Worm (Caenorhabditis elegans) whole organism, L4 larva: ENCODE data around the gene zig-12.
"Not testable (repeated sequence)": the region's sequence is repeated elsewhere in the genome, so short reads cannot be mapped to it uniquely, and the experiment has no call there.

Experiments
- F10B5.3 ChIP-seq: sonication (generic microtip); optimal IDR thresholded peaks from 2 replicates; lab custom pipeline; 2016; ENCODE audit warnings: mild to moderate bottlenecking, missing genetic modification characterization, missing compliant biosample characterization
- F26F4.8 ChIP-seq: fragments of 200-800 bp; sonication (Bioruptor generic); conservative IDR thresholded peaks from 2 replicates; pipeline ENCODE4 v1.3.6; 2022; ENCODE audit warnings: missing genetic modification characterization, missing compliant biosample characterization
- F37D6.2 ChIP-seq: sonication (generic microtip); optimal IDR thresholded peaks from 2 replicates; lab custom pipeline; 2016; ENCODE audit warnings: mild to moderate bottlenecking, missing genetic modification characterization, missing compliant biosample characterization
- F44E2.7 ChIP-seq: fragments of 200-800 bp; sonication (Bioruptor generic); IDR thresholded peaks from 2 replicates; pipeline ENCODE4 v2.1.2; 2022; ENCODE audit warnings: missing genetic modification characterization, missing compliant biosample characterization
- T26A8.4 ChIP-seq: fragments of 200-800 bp; sonication (Bioruptor generic); IDR thresholded peaks from 2 replicates; pipeline ENCODE4 v1.3.6; 2022; ENCODE audit warnings: missing genetic modification characterization, missing compliant biosample characterization
- Y75B8A.6 ChIP-seq: fragments of 200-800 bp; sonication (Bioruptor generic); IDR thresholded peaks from 2 replicates; pipeline ENCODE4 v1.3.6; 2022; ENCODE audit warnings: missing genetic modification reagents, missing genetic modification characterization, missing compliant biosample characterization
- ZK337.2 ChIP-seq: fragments of 200-800 bp; sonication (Bioruptor generic); IDR thresholded peaks from 2 replicates; pipeline ENCODE4 v1.3.6; 2022; ENCODE audit warnings: missing genetic modification reagents, missing genetic modification characterization, missing compliant biosample characterization
- ZK546.5 ChIP-seq, 2 experiments: sonication (generic microtip); optimal IDR thresholded peaks; 2 replicates each; lab custom pipeline; 2017; ENCODE audit warnings: missing biosample characterization in 2 of 2, missing genetic modification characterization in 2 of 2
- aly-2 ChIP-seq: sonication (generic microtip); optimal IDR thresholded peaks from 2 replicates; lab custom pipeline; 2018; ENCODE audit warnings: missing biosample characterization, missing genetic modification characterization
- attf-4 ChIP-seq: sonication (generic microtip); optimal IDR thresholded peaks from 3 replicates; lab custom pipeline; 2017; ENCODE audit warnings: missing biosample characterization, missing genetic modification characterization
- ceh-20 ChIP-seq: fragments of 200-800 bp; sonication (Bioruptor generic); IDR thresholded peaks from 2 replicates; pipeline ENCODE4 v1.3.6; 2022; ENCODE audit warnings: missing genetic modification reagents, missing genetic modification characterization, missing compliant biosample characterization
- ceh-28 ChIP-seq: fragments of 150-350 bp; optimal IDR thresholded peaks from 2 replicates; lab custom pipeline; 2014; ENCODE audit warnings: missing biosample characterization, missing genetic modification reagents, missing genetic modification characterization
- ceh-32 ChIP-seq: sonication (generic microtip); optimal IDR thresholded peaks from 2 replicates; lab custom pipeline; 2016; ENCODE audit warnings: mild to moderate bottlenecking, missing genetic modification characterization, missing compliant biosample characterization; ENCODE audit not compliant: poor library complexity
- ceh-44 ChIP-seq: fragments of 200-800 bp; sonication (Bioruptor generic); IDR thresholded peaks from 2 replicates; pipeline ENCODE4 v1.3.6; 2022; ENCODE audit warnings: missing genetic modification reagents, missing genetic modification characterization, missing compliant biosample characterization
- ceh-82 ChIP-seq: sonication (generic microtip); optimal IDR thresholded peaks from 2 replicates; lab custom pipeline; 2017; ENCODE audit warnings: missing biosample characterization, missing genetic modification characterization
- ctbp-1 ChIP-seq: fragments of 200-800 bp; sonication (Bioruptor generic); IDR thresholded peaks from 2 replicates; pipeline ENCODE4 v1.3.6; 2022; ENCODE audit warnings: missing genetic modification reagents, missing genetic modification characterization, missing compliant biosample characterization
- daf-12 ChIP-seq: fragments of 150-350 bp; optimal IDR thresholded peaks from 2 replicates; lab custom pipeline; 2014; ENCODE audit warnings: missing biosample characterization, missing genetic modification reagents, missing genetic modification characterization
- daf-8 ChIP-seq: fragments of 200-800 bp; sonication (Bioruptor generic); IDR thresholded peaks from 2 replicates; pipeline ENCODE4 v1.3.6; 2022; ENCODE audit warnings: missing genetic modification characterization, missing compliant biosample characterization
- dmd-6 ChIP-seq: fragments of 200-800 bp; sonication (Bioruptor generic); IDR thresholded peaks from 2 replicates; pipeline ENCODE4 v1.3.6; 2022; ENCODE audit warnings: missing genetic modification reagents, missing genetic modification characterization, missing compliant biosample characterization
- dmd-8 ChIP-seq: fragments of 200-800 bp; sonication (Bioruptor generic); IDR thresholded peaks from 2 replicates; pipeline ENCODE4 v1.3.6; 2022; ENCODE audit warnings: missing genetic modification characterization, missing compliant biosample characterization
- dve-1 ChIP-seq: sonication (generic microtip); optimal IDR thresholded peaks from 2 replicates; lab custom pipeline; 2017; ENCODE audit warnings: antibody characterized with exemption, mild to moderate bottlenecking, missing genetic modification characterization, missing compliant biosample characterization; ENCODE audit not compliant: insufficient read depth
- egl-43 ChIP-seq: fragments of 200-800 bp; sonication (Bioruptor generic); IDR thresholded peaks from 2 replicates; pipeline ENCODE4 v1.3.6; 2022; ENCODE audit warnings: missing genetic modification reagents, missing genetic modification characterization, missing compliant biosample characterization
- gei-8 ChIP-seq: fragments of 200-800 bp; sonication (Bioruptor generic); optimal IDR thresholded peaks from 2 replicates; lab custom pipeline; 2018; ENCODE audit warnings: mild to moderate bottlenecking, missing genetic modification characterization, missing compliant biosample characterization
- hif-1 ChIP-seq, 2 experiments: sonication (generic microtip); optimal IDR thresholded peaks; 2 replicates each; lab custom pipeline; 2016 to 2017; ENCODE audit warnings: missing compliant biosample characterization in 2 of 2, missing genetic modification characterization in 2 of 2, missing genetic modification reagents in 2 of 2, missing genotype in 2 of 2, mild to moderate bottlenecking in 1 of 2
- jun-1 ChIP-seq: fragments of 150-350 bp; optimal IDR thresholded peaks from 2 replicates; lab custom pipeline; 2014; ENCODE audit warnings: missing biosample characterization, missing genetic modification reagents, missing genetic modification characterization
- lin-1 ChIP-seq: fragments of 200-800 bp; sonication (Bioruptor generic); IDR thresholded peaks from 2 replicates; pipeline ENCODE4 v1.3.6; 2022; ENCODE audit warnings: missing genetic modification reagents, missing genetic modification characterization, missing compliant biosample characterization
- lin-13 ChIP-seq: fragments of 150-350 bp; optimal IDR thresholded peaks from 2 replicates; lab custom pipeline; 2014; ENCODE audit warnings: missing biosample characterization, missing genetic modification reagents, missing genetic modification characterization
- lin-38 ChIP-seq: fragments of 200-800 bp; sonication (Bioruptor generic); IDR thresholded peaks from 2 replicates; pipeline ENCODE4 v1.3.6; 2022; ENCODE audit warnings: missing genetic modification reagents, missing genetic modification characterization, missing compliant biosample characterization
- lin-39 ChIP-seq: fragments of 150-350 bp; optimal IDR thresholded peaks from 2 replicates; lab custom pipeline; 2014; ENCODE audit warnings: missing biosample characterization, missing genetic modification reagents, missing genetic modification characterization
- mdl-1 ChIP-seq, 2 experiments: fragments of 150-350 bp in 1 of 2; sonication (generic microtip) in 1 of 2; optimal IDR thresholded peaks; 2 replicates each; lab custom pipeline; 2014 to 2017; ENCODE audit warnings: missing biosample characterization in 2 of 2, missing genetic modification characterization in 2 of 2
- mes-2 ChIP-seq: sonication (generic microtip); optimal IDR thresholded peaks from 2 replicates; lab custom pipeline; 2016; ENCODE audit warnings: missing genotype, mild to moderate bottlenecking, missing genetic modification characterization, missing compliant biosample characterization; ENCODE audit not compliant: poor library complexity, severe bottlenecking
- mxl-3 ChIP-seq: fragments of 200-800 bp; sonication (Bioruptor generic); optimal IDR thresholded peaks from 2 replicates; lab custom pipeline; 2018; ENCODE audit warnings: mild to moderate bottlenecking, missing genetic modification characterization, missing compliant biosample characterization
- nhr-102 ChIP-seq: sonication (generic microtip); optimal IDR thresholded peaks from 2 replicates; lab custom pipeline; 2016; ENCODE audit warnings: mild to moderate bottlenecking, missing genetic modification characterization, moderate library complexity, missing compliant biosample characterization
- nhr-25 ChIP-seq: sonication (generic microtip); optimal IDR thresholded peaks from 2 replicates; lab custom pipeline; 2017; ENCODE audit warnings: missing genetic modification characterization, mild to moderate bottlenecking, missing compliant biosample characterization, antibody characterized with exemption, moderate library complexity, borderline replicate concordance; ENCODE audit not compliant: insufficient read depth
- pha-4 ChIP-seq, 2 experiments: fragments of 150-350 bp in 1 of 2; fragments of 200-800 bp in 1 of 2; sonication (Bioruptor generic) in 1 of 2; IDR thresholded peaks in 1 of 2; optimal IDR thresholded peaks in 1 of 2; 2 replicates each; pipeline versions ENCODE4 v1.3.6 to Lab custom; 2014 to 2022; ENCODE audit warnings: missing genetic modification characterization in 2 of 2, missing genetic modification reagents in 2 of 2, missing biosample characterization in 1 of 2, missing compliant biosample characterization in 1 of 2
- php-3 ChIP-seq: fragments of 200-800 bp; sonication (Bioruptor generic); IDR thresholded peaks from 2 replicates; pipeline ENCODE4 v1.3.6; 2022; ENCODE audit warnings: missing genetic modification reagents, missing genetic modification characterization, missing compliant biosample characterization
- saeg-2 ChIP-seq: fragments of 200-800 bp; sonication (Bioruptor generic); IDR thresholded peaks from 2 replicates; pipeline ENCODE4 v1.3.6; 2022; ENCODE audit warnings: missing genetic modification reagents, missing genetic modification characterization, missing compliant biosample characterization
- sdz-12 ChIP-seq: fragments of 200-800 bp; sonication (Bioruptor generic); optimal IDR thresholded peaks from 2 replicates; lab custom pipeline; 2018; ENCODE audit warnings: mild to moderate bottlenecking, missing genetic modification characterization, missing compliant biosample characterization
- set-16 ChIP-seq: fragments of 200-800 bp; sonication (Bioruptor generic); IDR thresholded peaks from 2 replicates; pipeline ENCODE4 v1.3.6; 2022; ENCODE audit warnings: missing genetic modification reagents, missing genetic modification characterization, missing compliant biosample characterization
- skn-1 ChIP-seq: fragments of 150-350 bp; optimal IDR thresholded peaks from 2 replicates; lab custom pipeline; 2014; ENCODE audit warnings: missing biosample characterization, missing genetic modification characterization
- snpc-4 ChIP-seq: fragments of 150-350 bp; optimal IDR thresholded peaks from 2 replicates; lab custom pipeline; 2014; ENCODE audit warnings: missing biosample characterization, missing genetic modification characterization
- spr-3 ChIP-seq: fragments of 200-800 bp; sonication (Bioruptor generic); optimal IDR thresholded peaks from 2 replicates; lab custom pipeline; 2018; ENCODE audit warnings: mild to moderate bottlenecking, missing genetic modification characterization, missing compliant biosample characterization
- tra-1 ChIP-seq: fragments of 200-800 bp; sonication (Bioruptor generic); IDR thresholded peaks from 2 replicates; pipeline ENCODE4 v1.3.6; 2022; ENCODE audit warnings: missing genetic modification reagents, missing genetic modification characterization, missing compliant biosample characterization
- unc-130 ChIP-seq: sonication (generic microtip); optimal IDR thresholded peaks from 2 replicates; lab custom pipeline; 2016; ENCODE audit warnings: missing genetic modification reagents, missing genetic modification characterization, missing compliant biosample characterization
- vab-7 ChIP-seq: fragments of 200-800 bp; sonication (Bioruptor generic); IDR thresholded peaks from 2 replicates; pipeline ENCODE4 v1.3.6; 2022; ENCODE audit warnings: missing genetic modification reagents, missing genetic modification characterization, missing compliant biosample characterization
- zag-1 ChIP-seq: fragments of 150-350 bp; optimal IDR thresholded peaks from 2 replicates; lab custom pipeline; 2014; ENCODE audit warnings: missing biosample characterization, missing genetic modification characterization
- zfp-2 ChIP-seq: sonication (generic microtip); optimal IDR thresholded peaks from 2 replicates; lab custom pipeline; 2016; ENCODE audit warnings: mild to moderate bottlenecking, missing genetic modification characterization, missing compliant biosample characterization
- zip-2 ChIP-seq: fragments of 150-350 bp; optimal IDR thresholded peaks from 2 replicates; lab custom pipeline; 2014; ENCODE audit warnings: missing biosample characterization, missing genetic modification characterization

zig-12 gene

DNA sequence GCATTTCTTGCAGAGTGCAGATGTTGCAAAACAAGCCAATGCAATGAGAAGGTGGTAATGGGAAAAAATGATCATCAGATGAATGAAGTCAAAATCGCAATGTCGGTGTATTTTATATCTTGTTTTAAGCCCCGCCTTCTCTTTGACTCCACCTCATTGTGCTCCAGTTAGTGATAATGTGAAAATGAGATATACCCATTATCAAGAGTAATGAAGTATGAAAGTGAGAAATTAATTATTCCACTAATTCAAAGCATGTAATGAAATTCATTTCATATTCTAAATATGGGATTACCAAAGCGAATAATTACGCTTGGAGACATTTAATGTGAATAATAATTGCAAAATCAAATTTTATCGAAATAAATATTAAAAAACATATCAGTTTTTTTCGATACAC lies 31.9 kb upstream of the zig-12 start, which contains the start of gene M02D8.6:
TSS of gene M02D8.6 (minus strand) at position 101 of the 400 bp plus-strand sequence.
- TF ChIP-seq vab-7 (GFP tag; lab: Robert Waterston, UW); dmd-8; F26F4.8 (GFP tag; lab: Robert Waterston, UW): not testable (repeated sequence)

DNA sequence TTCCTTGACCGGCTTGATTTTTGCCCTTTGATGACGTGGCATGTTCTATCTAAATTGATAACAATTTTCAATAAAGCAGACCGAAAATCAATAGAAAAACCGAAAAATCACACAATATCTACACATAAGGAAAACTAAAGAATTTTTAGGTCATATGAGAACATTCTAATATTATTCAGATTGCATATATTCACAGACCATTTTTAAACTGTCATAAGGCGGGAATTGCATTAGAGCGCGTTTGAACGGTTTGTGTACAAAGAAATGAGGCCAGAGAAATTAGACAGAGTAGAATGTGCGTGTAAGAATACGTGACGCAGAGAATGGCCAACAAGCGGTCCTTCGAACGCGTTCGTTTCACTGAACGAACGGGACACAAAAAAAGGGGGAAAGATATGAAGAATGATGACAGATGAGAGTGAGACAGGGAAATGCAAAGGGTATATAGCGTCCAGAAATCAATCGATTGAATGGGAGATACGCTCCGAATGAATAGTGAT lies 26.7 kb upstream of the zig-12 start, which contains the start of gene M02D8.3:
TSS of gene M02D8.3 (minus strand) at position 51 of the 500 bp plus-strand sequence.
- no peak for TF ChIP-seq ceh-20
- no peak for TF ChIP-seq zfp-2 (tag; lab: Kevin White, UChicago)
- no peak for TF ChIP-seq ZK546.5 (tag; optimal IDR thresholded peaks at IDR 0.05; lab: Kevin White, UChicago)
- TF ChIP-seq nhr-102 (tag; lab: Kevin White, UChicago), result no peak
- TF ChIP-seq daf-12 (tag; lab: Kevin White, UChicago), result no peak
- peak; percentile 83 for TF ChIP-seq mxl-3 (GFP tag; lab: Kevin White, UChicago)
- no peak for TF ChIP-seq jun-1
- TF ChIP-seq nhr-25, result peak; percentile 43
- TF ChIP-seq lin-39 (tag; lab: Kevin White, UChicago), result no peak
- TF ChIP-seq set-16 (GFP tag; lab: Robert Waterston, UW), result no peak
- no peak for TF ChIP-seq Y75B8A.6
- peak; percentile 23 for TF ChIP-seq ceh-28 (tag; lab: Kevin White, UChicago)
- TF ChIP-seq ZK337.2 (GFP tag; lab: Robert Waterston, UW), result no peak
- no peak for TF ChIP-seq pha-4 (GFP tag; IDR thresholded peaks at IDR 0.05; lab: Robert Waterston, UW)
- peak; percentile 48 for TF ChIP-seq pha-4 (tag; optimal IDR thresholded peaks at IDR 0.05; lab: Kevin White, UChicago)
- no peak for TF ChIP-seq unc-130 (GFP tag; lab: Kevin White, UChicago)
- TF ChIP-seq dve-1 (tag; lab: Kevin White, UChicago), result peak; percentile 71
- TF ChIP-seq ceh-82 (tag; lab: Kevin White, UChicago), result no peak
- no peak for TF ChIP-seq egl-43
- no peak for TF ChIP-seq php-3 (GFP tag; lab: Robert Waterston, UW)
- TF ChIP-seq zag-1 (tag; lab: Kevin White, UChicago), result no peak
- no peak for TF ChIP-seq spr-3 (GFP tag; lab: Kevin White, UChicago)
- no peak for TF ChIP-seq T26A8.4
- TF ChIP-seq ceh-44 (GFP tag; lab: Robert Waterston, UW), result no peak
- TF ChIP-seq mdl-1 (tag; optimal IDR thresholded peaks at IDR 0.05; lab: Kevin White, UChicago), result peak in 1 of 2 experiments; percentile 77
- no peak for TF ChIP-seq F44E2.7 (GFP tag; lab: Robert Waterston, UW)
- TF ChIP-seq zip-2 (tag; lab: Kevin White, UChicago), result no peak
- peak; percentile 62 for TF ChIP-seq mes-2
- peak; percentile 10 for TF ChIP-seq F37D6.2
- no peak for TF ChIP-seq F10B5.3 (tag; lab: Kevin White, UChicago)
- TF ChIP-seq sdz-12, result no peak
- no peak for TF ChIP-seq gei-8 (GFP tag; lab: Kevin White, UChicago)
- TF ChIP-seq tra-1, result no peak
- TF ChIP-seq ctbp-1 (GFP tag; lab: Robert Waterston, UW), result no peak
- TF ChIP-seq daf-8 (GFP tag; lab: Robert Waterston, UW), result no peak
- TF ChIP-seq dmd-6 (GFP tag; lab: Robert Waterston, UW), result 0 out of 2 replicates have a peak, but pooled peaks have one; percentile 16
- no peak for TF ChIP-seq attf-4 (tag; lab: Kevin White, UChicago)
- TF ChIP-seq skn-1, result no peak
- no peak for TF ChIP-seq aly-2
- TF ChIP-seq lin-1 (GFP tag; lab: Robert Waterston, UW), result 0 out of 2 replicates have a peak, but pooled peaks have one; percentile 13
- no peak for TF ChIP-seq snpc-4
- peak in 1 of 2 experiments; percentile 41 for TF ChIP-seq hif-1 (tag; optimal IDR thresholded peaks at IDR 0.05; lab: Kevin White, UChicago)
- TF ChIP-seq lin-38 (GFP tag; lab: Robert Waterston, UW), result no peak; the same call in none of the 2 replicates
- TF ChIP-seq saeg-2 (GFP tag; lab: Robert Waterston, UW), result no peak
- peak; percentile 10 for TF ChIP-seq lin-13
- TF ChIP-seq ceh-32 (tag; lab: Kevin White, UChicago), result no peak
